Fruit fly (Drosophila melanogaster): Measurements from ENCODE around the gene cona.

Gene cona

dm6 chr3R:18412279-18413214 lies 26.9 kb downstream of the cona start, which contains the start of gene CG31122 (continued):
- TF ChIP-seq CG12744 (GFP tag; optimal IDR thresholded peaks at IDR 0.05) (peak; percentile 30), tx (GFP tag; optimal IDR thresholded peaks at IDR 0.05) (peak; percentile 0), Elba2 (GFP tag; optimal IDR thresholded peaks at IDR 0.05) (no peak), CG7963 (GFP tag; IDR thresholded peaks at IDR 0.05; ENCODE audit: partially characterized antibody) (peak; percentile 88), CTCF (GFP tag; optimal IDR thresholded peaks at IDR 0.05) (no peak), HLH4C (GFP tag; IDR thresholded peaks at IDR 0.05; ENCODE audit: partially characterized antibody) (peak; percentile 97), CG18619 (GFP tag; optimal IDR thresholded peaks at IDR 0.05) (no peak), ac (GFP tag; optimal IDR thresholded peaks at IDR 0.05) (no peak), CG42726 (GFP tag; IDR thresholded peaks at IDR 0.05; ENCODE audit: partially characterized antibody) (peak; percentile 72), unc-4 (GFP tag; IDR thresholded peaks at IDR 0.05; ENCODE audit: partially characterized antibody) (peak; percentile 95), CG18599 (GFP tag; optimal IDR thresholded peaks at IDR 0.05) (no peak), eyg (GFP tag; optimal IDR thresholded peaks at IDR 0.05) (no peak), crc (GFP tag; optimal IDR thresholded peaks at IDR 0.05) (peak; percentile 14), Vsx1 (GFP tag; optimal IDR thresholded peaks at IDR 0.05) (no peak), vvl (GFP tag; IDR thresholded peaks at IDR 0.05) (peak; percentile 51; the same call in 1 of the 2 replicates), Xrp1 (GFP tag; IDR thresholded peaks at IDR 0.05) (0 out of 2 replicates have a peak, but pooled peaks have one; percentile 37), bbx (GFP tag; IDR thresholded peaks at IDR 0.05; ENCODE audit: partially characterized antibody) (peak; percentile 91), CG10147 (GFP tag; optimal IDR thresholded peaks at IDR 0.05) (peak; percentile 59), inv (GFP tag; IDR thresholded peaks at IDR 0.05; ENCODE audit: partially characterized antibody) (peak; percentile 95), Poxn (GFP tag; IDR thresholded peaks at IDR 0.05) (no peak), nau (GFP tag; optimal IDR thresholded peaks at IDR 0.05) (no peak), gcm (GFP tag; optimal IDR thresholded peaks at IDR 0.05) (no peak), MESR4 (GFP tag; optimal IDR thresholded peaks at IDR 0.05) (peak; percentile 59), CG16779 (GFP tag; IDR thresholded peaks at IDR 0.05) (no peak), Stat92E (GFP tag; optimal IDR thresholded peaks at IDR 0.05) (no peak), Nf-YA (GFP tag; IDR thresholded peaks at IDR 0.05) (no peak), Dip2 (GFP tag; IDR thresholded peaks at IDR 0.05) (no peak), CG18262 (tag; optimal IDR thresholded peaks at IDR 0.05) (no peak), seq (GFP tag; IDR thresholded peaks at IDR 0.05) (peak; percentile 63), Hr78 (GFP tag; optimal IDR thresholded peaks at IDR 0.05) (no peak), grau (tag; optimal IDR thresholded peaks at IDR 0.05) (no peak), so (GFP tag; IDR thresholded peaks at IDR 0.05) (peak; percentile 27; the same call in 1 of the 3 replicates), CG10959 (GFP tag; IDR thresholded peaks at IDR 0.05) (no peak), Hr51 (GFP tag; optimal IDR thresholded peaks at IDR 0.05) (peak in 1 of 2 experiments; percentile 62), CG8478 (optimal IDR thresholded peaks at IDR 0.05) (peak; percentile 90), gce (GFP tag; IDR thresholded peaks at IDR 0.05) (no peak), ranshi (GFP tag; IDR thresholded peaks at IDR 0.05) (peak; percentile 82), CG11398 (GFP tag; optimal IDR thresholded peaks at IDR 0.05) (peak; percentile 28), H15 (GFP tag; IDR thresholded peaks at IDR 0.05) (no peak), CG31224 (GFP tag; IDR thresholded peaks at IDR 0.05) (no peak), CG18476 (GFP tag; optimal IDR thresholded peaks at IDR 0.05) (no peak), CG7839 (tag; optimal IDR thresholded peaks at IDR 0.05) (no peak), D19B (GFP tag; optimal IDR thresholded peaks at IDR 0.05) (peak; percentile 7), Jarid2 (GFP tag; optimal IDR thresholded peaks at IDR 0.05) (no peak), Doc3 (GFP tag; IDR thresholded peaks at IDR 0.05; ENCODE audit: partially characterized antibody) (peak; percentile 99), Gsc (GFP tag; IDR thresholded peaks at IDR 0.05) (no peak), cg (GFP tag; optimal IDR thresholded peaks at IDR 0.05) (peak; percentile 99), CG11093 (GFP tag; IDR thresholded peaks at IDR 0.05) (no peak)
